Worm (Caenorhabditis elegans) whole organism, young adult: ENCODE data around the gene sre-40.

Source experiments
- B0336.3 ChIP-seq: fragments of 200-800 bp; sonication (Bioruptor generic); IDR thresholded peaks from 2 replicates; pipeline ENCODE4 v1.3.6; 2022; ENCODE audit warnings: missing genetic modification characterization, missing compliant biosample characterization
- F22D6.2 ChIP-seq: sonication (generic microtip); optimal IDR thresholded peaks from 2 replicates; lab custom pipeline; 2016; ENCODE audit warnings: mild to moderate bottlenecking, missing genetic modification characterization, missing compliant biosample characterization
- F23B12.7 ChIP-seq: sonication (generic microtip); optimal IDR thresholded peaks from 2 replicates; lab custom pipeline; 2017; ENCODE audit warnings: missing genetic modification characterization, mild to moderate bottlenecking, missing compliant biosample characterization, antibody characterized with exemption, moderate library complexity; ENCODE audit not compliant: insufficient read depth
- F39B2.1 ChIP-seq: fragments of 200-800 bp; sonication (Bioruptor generic); IDR thresholded peaks from 2 replicates; pipeline ENCODE4 v1.3.6; 2022; ENCODE audit warnings: missing genetic modification reagents, missing genetic modification characterization, missing compliant biosample characterization
- F49E8.2 ChIP-seq: sonication (generic microtip); optimal IDR thresholded peaks from 3 replicates; lab custom pipeline; 2017; ENCODE audit warnings: missing genetic modification characterization, mild to moderate bottlenecking, missing compliant biosample characterization, antibody characterized with exemption, moderate library complexity; ENCODE audit not compliant: insufficient read depth
- Y53F4B.3 ChIP-seq: fragments of 200-800 bp; sonication (Bioruptor generic); IDR thresholded peaks from 2 replicates; pipeline ENCODE4 v1.3.6; 2022; ENCODE audit warnings: missing genetic modification reagents, missing genetic modification characterization, missing compliant biosample characterization
- Y53G8AR.9 ChIP-seq: fragments of 200-800 bp; sonication (Bioruptor generic); conservative IDR thresholded peaks from 2 replicates; pipeline ENCODE4 v1.3.6; 2022; ENCODE audit warnings: missing genetic modification reagents, missing genetic modification characterization, missing compliant biosample characterization
- Y56A3A.18 ChIP-seq: fragments of 200-800 bp; sonication (Bioruptor generic); IDR thresholded peaks from 2 replicates; pipeline ENCODE4 v1.3.6; 2022; ENCODE audit warnings: missing genetic modification reagents, missing genetic modification characterization, missing compliant biosample characterization
- aptf-3 ChIP-seq: fragments of 200-800 bp; sonication (Bioruptor generic); IDR thresholded peaks from 2 replicates; pipeline ENCODE4 v1.3.6; 2022; ENCODE audit warnings: missing genetic modification characterization, missing compliant biosample characterization
- athp-1 ChIP-seq: sonication (generic microtip); optimal IDR thresholded peaks from 2 replicates; lab custom pipeline; 2017; ENCODE audit warnings: mild to moderate bottlenecking, missing genetic modification characterization, missing compliant biosample characterization
- cebp-1 ChIP-seq, 2 experiments: fragments of 200-800 bp in 1 of 2; sonication (Bioruptor generic) in 1 of 2; sonication (generic microtip) in 1 of 2; IDR thresholded peaks in 1 of 2; optimal IDR thresholded peaks in 1 of 2; 2 replicates each; pipeline versions ENCODE4 v1.3.6 to Lab custom; 2017 to 2022; ENCODE audit warnings: missing compliant biosample characterization in 2 of 2, missing genetic modification characterization in 2 of 2, mild to moderate bottlenecking in 1 of 2, missing genetic modification reagents in 1 of 2, moderate library complexity in 1 of 2
- ceh-27 ChIP-seq: fragments of 200-800 bp; sonication (Bioruptor generic); optimal IDR thresholded peaks from 2 replicates; lab custom pipeline; 2018; ENCODE audit warnings: mild to moderate bottlenecking, missing genetic modification characterization, moderate library complexity, missing compliant biosample characterization
- ceh-79 ChIP-seq: sonication (generic microtip); optimal IDR thresholded peaks from 2 replicates; lab custom pipeline; 2017; ENCODE audit warnings: mild to moderate bottlenecking, missing genetic modification characterization, missing compliant biosample characterization
- ceh-91 ChIP-seq: fragments of 200-800 bp; sonication (Bioruptor generic); IDR thresholded peaks from 2 replicates; pipeline ENCODE4 v1.3.6; 2022; ENCODE audit warnings: missing genetic modification reagents, missing genetic modification characterization, missing compliant biosample characterization
- dox-1 ChIP-seq: fragments of 200-800 bp; sonication (Bioruptor generic); IDR thresholded peaks from 2 replicates; pipeline ENCODE4 v1.3.6; 2022; ENCODE audit warnings: missing genetic modification reagents, missing genetic modification characterization, missing compliant biosample characterization
- dpl-1 ChIP-seq: fragments of 150-350 bp; optimal IDR thresholded peaks from 2 replicates; lab custom pipeline; 2014; ENCODE audit warnings: missing biosample characterization, missing genetic modification reagents, missing genetic modification characterization
- egrh-3 ChIP-seq: fragments of 200-800 bp; sonication (Bioruptor generic); IDR thresholded peaks from 2 replicates; pipeline ENCODE4 v1.3.6; 2022; ENCODE audit warnings: missing genetic modification reagents, missing genetic modification characterization, missing compliant biosample characterization
- hrde-1 ChIP-seq: sonication (generic microtip); optimal IDR thresholded peaks from 2 replicates; lab custom pipeline; 2016; ENCODE audit warnings: missing genetic modification characterization, mild to moderate bottlenecking, missing compliant biosample characterization, moderate library complexity, missing genotype, missing genetic modification reagents, borderline replicate concordance
- hsf-1 ChIP-seq: fragments of 200-800 bp; sonication (Bioruptor generic); IDR thresholded peaks from 2 replicates; pipeline ENCODE4 v1.3.6; 2022; ENCODE audit warnings: missing genetic modification reagents, missing genetic modification characterization, missing compliant biosample characterization
- let-526 ChIP-seq: fragments of 200-800 bp; sonication (Bioruptor generic); IDR thresholded peaks from 2 replicates; pipeline ENCODE4 v1.3.6; 2022; ENCODE audit warnings: missing genetic modification reagents, missing genetic modification characterization, missing compliant biosample characterization
- let-607 ChIP-seq, 2 experiments: fragments of 200-800 bp in 1 of 2; sonication (Bioruptor generic) in 1 of 2; sonication (generic microtip) in 1 of 2; optimal IDR thresholded peaks; 2 replicates each; lab custom pipeline; 2016 to 2018; ENCODE audit warnings: mild to moderate bottlenecking in 2 of 2, missing compliant biosample characterization in 2 of 2, missing genetic modification characterization in 2 of 2, moderate library complexity in 2 of 2, missing genotype in 1 of 2
- lin-35 ChIP-seq, 3 experiments: fragments of 150-350 bp in 2 of 3; sonication (generic microtip) in 1 of 3; optimal IDR thresholded peaks; 2 replicates each; lab custom pipeline; 2014 to 2018; ENCODE audit warnings: missing biosample characterization in 3 of 3, missing genetic modification characterization in 3 of 3, missing genetic modification reagents in 3 of 3
- lin-54 ChIP-seq: fragments of 200-800 bp; sonication (Bioruptor generic); optimal IDR thresholded peaks from 2 replicates; lab custom pipeline; 2018; ENCODE audit warnings: mild to moderate bottlenecking, missing genetic modification characterization, missing compliant biosample characterization
- lsl-1 ChIP-seq: fragments of 200-800 bp; sonication (Bioruptor generic); optimal IDR thresholded peaks from 2 replicates; lab custom pipeline; 2018; ENCODE audit warnings: mild to moderate bottlenecking, missing genetic modification characterization, moderate library complexity, missing compliant biosample characterization
- madf-6 ChIP-seq: fragments of 200-800 bp; sonication (Bioruptor generic); IDR thresholded peaks from 2 replicates; pipeline ENCODE4 v1.3.6; 2022; ENCODE audit warnings: missing genetic modification reagents, missing genetic modification characterization, missing compliant biosample characterization
- mcd-1 ChIP-seq: fragments of 200-800 bp; sonication (Bioruptor generic); IDR thresholded peaks from 2 replicates; pipeline ENCODE4 v1.3.6; 2022; ENCODE audit warnings: missing genetic modification reagents, missing genetic modification characterization, missing compliant biosample characterization
- nfya-2 ChIP-seq: fragments of 200-800 bp; sonication (Bioruptor generic); IDR thresholded peaks from 2 replicates; pipeline ENCODE4 v1.3.6; 2022; ENCODE audit warnings: missing genetic modification reagents, missing genetic modification characterization, missing compliant biosample characterization
- nhr-179 ChIP-seq: sonication (generic microtip); optimal IDR thresholded peaks from 2 replicates; lab custom pipeline; 2016; ENCODE audit warnings: mild to moderate bottlenecking, missing genetic modification characterization, missing compliant biosample characterization
- nhr-27 ChIP-seq: fragments of 200-800 bp; sonication (Bioruptor generic); optimal IDR thresholded peaks from 2 replicates; lab custom pipeline; 2018; ENCODE audit warnings: mild to moderate bottlenecking, missing genetic modification characterization, moderate library complexity, missing compliant biosample characterization
- nhr-80 ChIP-seq: sonication (generic microtip); optimal IDR thresholded peaks from 2 replicates; lab custom pipeline; 2016; ENCODE audit warnings: missing genetic modification characterization, missing compliant biosample characterization
- pbrm-1 ChIP-seq: fragments of 200-800 bp; sonication (Bioruptor generic); IDR thresholded peaks from 2 replicates; pipeline ENCODE4 v1.3.6; 2022; ENCODE audit warnings: missing genetic modification reagents, missing genetic modification characterization, missing compliant biosample characterization
- pha-4 ChIP-seq: fragments of 150-350 bp; sonication (generic microtip); optimal IDR thresholded peaks from 2 replicates; lab custom pipeline; 2014; ENCODE audit warnings: missing biosample characterization, missing genetic modification reagents, missing genetic modification characterization
- rcor-1 ChIP-seq: fragments of 200-800 bp; sonication (Bioruptor generic); IDR thresholded peaks from 2 replicates; pipeline ENCODE4 v1.3.6; 2022; ENCODE audit warnings: missing genetic modification reagents, missing genetic modification characterization, missing compliant biosample characterization
- snpc-1.1 ChIP-seq: sonication (generic microtip); optimal IDR thresholded peaks from 2 replicates; lab custom pipeline; 2017; ENCODE audit warnings: missing genetic modification characterization, mild to moderate bottlenecking, missing compliant biosample characterization, antibody characterized with exemption, moderate library complexity, missing genotype, missing genetic modification reagents; ENCODE audit not compliant: insufficient read depth
- snpc-4 ChIP-seq, 5 experiments: fragments of 150-350 bp in 1 of 5; sonication (generic microtip) in 4 of 5; optimal IDR thresholded peaks; 2 replicates each; lab custom pipeline; 2014 to 2018; ENCODE audit warnings: missing genetic modification characterization in 5 of 5, missing biosample characterization in 3 of 5, antibody characterized with exemption in 2 of 5, mild to moderate bottlenecking in 2 of 5, missing compliant biosample characterization in 2 of 5, missing genotype in 2 of 5, moderate library complexity in 2 of 5, missing genetic modification reagents in 1 of 5
- somi-1 ChIP-seq: fragments of 200-800 bp; sonication (Bioruptor generic); optimal IDR thresholded peaks from 2 replicates; lab custom pipeline; 2018; ENCODE audit warnings: mild to moderate bottlenecking, missing genetic modification characterization, missing compliant biosample characterization
- sptf-2 ChIP-seq: fragments of 200-800 bp; sonication (Bioruptor generic); optimal IDR thresholded peaks from 2 replicates; lab custom pipeline; 2018; ENCODE audit warnings: mild to moderate bottlenecking, missing genetic modification characterization, missing compliant biosample characterization
- tbp1 ChIP-seq: fragments of 200-800 bp; sonication (Bioruptor generic); optimal IDR thresholded peaks from 2 replicates; lab custom pipeline; 2018; ENCODE audit warnings: mild to moderate bottlenecking, missing genetic modification characterization, missing compliant biosample characterization
- tbx-9 ChIP-seq: sonication (generic microtip); optimal IDR thresholded peaks from 2 replicates; lab custom pipeline; 2016; ENCODE audit warnings: borderline replicate concordance, missing genetic modification characterization, inconsistent platforms, missing compliant biosample characterization
- xnd-1 ChIP-seq: sonication (generic microtip); optimal IDR thresholded peaks from 2 replicates; lab custom pipeline; 2016; ENCODE audit warnings: missing genotype, missing genetic modification reagents, missing genetic modification characterization, missing compliant biosample characterization
- zfh-2 ChIP-seq: fragments of 200-800 bp; sonication (Bioruptor generic); conservative IDR thresholded peaks from 2 replicates; pipeline ENCODE4 v1.3.6; 2022; ENCODE audit warnings: missing genetic modification reagents, missing genetic modification characterization, missing compliant biosample characterization
- zim-3 ChIP-seq: sonication (generic microtip); optimal IDR thresholded peaks from 2 replicates; lab custom pipeline; 2017; ENCODE audit warnings: mild to moderate bottlenecking, missing genetic modification characterization, moderate library complexity, missing compliant biosample characterization
- ztf-6 ChIP-seq: fragments of 200-800 bp; sonication (Bioruptor generic); IDR thresholded peaks from 2 replicates; pipeline ENCODE4 v1.3.6; 2022; ENCODE audit warnings: missing genetic modification reagents, missing genetic modification characterization, missing compliant biosample characterization

Gene sre-40

DNA sequence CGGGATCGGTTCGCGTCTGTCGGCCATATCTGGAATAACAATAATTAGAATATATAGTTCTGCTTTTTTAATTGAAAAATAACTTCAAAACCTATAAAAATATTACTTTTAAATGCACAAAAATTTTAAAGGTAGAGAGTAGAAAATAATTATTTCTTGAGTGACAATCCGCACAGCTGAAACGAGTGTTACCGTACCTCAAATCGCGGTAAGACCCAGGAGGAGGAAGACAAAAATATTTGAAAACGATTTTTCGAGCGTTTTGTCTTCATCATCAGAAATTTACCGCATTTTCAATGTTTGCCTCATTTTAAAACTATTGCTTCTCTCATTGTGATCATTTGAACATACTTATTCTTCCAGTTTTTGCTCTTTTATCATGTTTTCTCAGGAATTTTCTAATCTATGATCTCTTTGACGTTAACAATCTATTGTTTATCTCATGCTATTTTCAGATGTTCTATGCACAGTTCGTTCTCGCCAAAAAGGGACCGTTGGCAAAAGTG lies 14.7 kb upstream of the sre-40 start, which contains the start of the genes rpn-5 and scc-1 (continued):
- TF ChIP-seq snpc-1.1 = peak; percentile 2
- TF ChIP-seq nfya-2 (GFP tag; lab: Robert Waterston, UW) = no peak
- no peak for TF ChIP-seq Y56A3A.18 (GFP tag; lab: Robert Waterston, UW)
- peak; percentile 54 for TF ChIP-seq pha-4 (tag; lab: Kevin White, UChicago)
- no peak for TF ChIP-seq F22D6.2 (tag; lab: Kevin White, UChicago)
- TF ChIP-seq ceh-79 (tag; lab: Kevin White, UChicago) = no peak
- TF ChIP-seq rcor-1 (GFP tag; lab: Robert Waterston, UW) = 0 out of 2 replicates have a peak, but pooled peaks have one; percentile 7
- TF ChIP-seq ztf-6 = no peak
- TF ChIP-seq somi-1 (GFP tag; lab: Kevin White, UChicago) = no peak
- no peak for TF ChIP-seq let-526 (GFP tag; lab: Robert Waterston, UW)
- peak in 1 of 3 experiments; percentile 80 for TF ChIP-seq lin-35 (GFP tag; optimal IDR thresholded peaks at IDR 0.05; lab: Kevin White, UChicago)
- TF ChIP-seq ceh-27 (GFP tag; lab: Kevin White, UChicago) = no peak
- TF ChIP-seq F23B12.7 (tag; lab: Kevin White, UChicago) = peak; percentile 72
- TF ChIP-seq egrh-3 = no peak
- TF ChIP-seq zim-3 (tag; lab: Kevin White, UChicago) = no peak
- peak; percentile 46; the same call in 1 of the 2 replicates for TF ChIP-seq mcd-1 (GFP tag; lab: Robert Waterston, UW)
- no peak for TF ChIP-seq Y53F4B.3 (GFP tag; lab: Robert Waterston, UW)
- no peak for TF ChIP-seq B0336.3 (GFP tag; lab: Robert Waterston, UW)
- peak; percentile 79 for TF ChIP-seq lin-54
- no peak for TF ChIP-seq zfh-2 (GFP tag; lab: Robert Waterston, UW)
- no peak for TF ChIP-seq athp-1 (tag; lab: Kevin White, UChicago)
- TF ChIP-seq aptf-3 (GFP tag; lab: Robert Waterston, UW) = no peak
- TF ChIP-seq let-607 (tag; optimal IDR thresholded peaks at IDR 0.05; lab: Kevin White, UChicago) = peak in 1 of 2 experiments; percentile 4
- peak; percentile 29 for TF ChIP-seq snpc-4 (GFP tag; optimal IDR thresholded peaks at IDR 0.05; lab: Kevin White, UChicago)
- TF ChIP-seq snpc-4 (tag; optimal IDR thresholded peaks at IDR 0.05; lab: Kevin White, UChicago) = peak in 2 of 4 experiments; percentile 24 to 57
- TF ChIP-seq nhr-80 (tag; lab: Kevin White, UChicago) = no peak
- no peak for TF ChIP-seq cebp-1 (GFP tag; IDR thresholded peaks at IDR 0.05; lab: Robert Waterston, UW)
- peak; percentile 12 for TF ChIP-seq cebp-1 (tag; optimal IDR thresholded peaks at IDR 0.05; lab: Kevin White, UChicago)
- 0 out of 2 replicates have a peak, but pooled peaks have one; percentile 12 for TF ChIP-seq pbrm-1
- TF ChIP-seq dpl-1 = peak; percentile 22
- no peak for TF ChIP-seq tbx-9

DNA sequence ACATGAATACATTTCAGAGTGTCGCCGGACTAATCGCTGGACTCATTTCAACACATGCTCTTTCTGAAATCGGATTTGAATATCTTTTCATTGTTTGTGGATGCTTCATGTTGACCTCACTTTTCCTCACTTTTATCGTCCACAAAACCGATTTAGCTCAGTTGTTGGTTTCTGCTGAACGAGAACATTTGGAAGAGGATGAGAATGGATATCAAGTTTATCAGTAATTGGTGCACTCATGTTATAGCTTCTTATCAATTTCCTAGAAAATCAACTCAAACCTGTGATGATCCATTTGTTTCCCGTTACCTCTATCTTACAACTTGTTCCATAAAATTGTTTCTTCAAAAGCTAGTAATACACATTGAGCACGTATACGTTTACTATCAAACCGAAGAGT lies 12.5 kb upstream of the sre-40 start:
- TF ChIP-seq ceh-91 (GFP tag; lab: Robert Waterston, UW) (no peak), lsl-1 (GFP tag; lab: Kevin White, UChicago) (no peak), Y56A3A.18 (GFP tag; lab: Robert Waterston, UW) (no peak), nhr-27 (tag; lab: Kevin White, UChicago) (peak; percentile 56), hrde-1 (tag; lab: Kevin White, UChicago) (peak; percentile 86), F49E8.2 (tag; lab: Kevin White, UChicago) (peak; percentile 56), snpc-4 (GFP tag; optimal IDR thresholded peaks at IDR 0.05; lab: Kevin White, UChicago) (no peak), snpc-4 (tag; optimal IDR thresholded peaks at IDR 0.05; lab: Kevin White, UChicago) (peak in 1 of 4 experiments; percentile 45), pbrm-1 (0 out of 2 replicates have a peak, but pooled peaks have one; percentile 22), madf-6 (peak; percentile 69), athp-1 (tag; lab: Kevin White, UChicago) (peak; percentile 40), zim-3 (tag; lab: Kevin White, UChicago) (no peak), rcor-1 (GFP tag; lab: Robert Waterston, UW) (0 out of 2 replicates have a peak, but pooled peaks have one; percentile 28), hsf-1 (GFP tag; lab: Robert Waterston, UW) (0 out of 2 replicates have a peak, but pooled peaks have one; percentile 53), Y53G8AR.9 (GFP tag; lab: Robert Waterston, UW) (0 out of 2 replicates have a peak, but pooled peaks have one; percentile 61), dox-1 (GFP tag; lab: Robert Waterston, UW) (no peak), xnd-1 (tag; lab: Kevin White, UChicago) (peak; percentile 52), ceh-79 (tag; lab: Kevin White, UChicago) (no peak), sptf-2 (GFP tag; lab: Kevin White, UChicago) (no peak), pha-4 (tag; lab: Kevin White, UChicago) (no peak), B0336.3 (GFP tag; lab: Robert Waterston, UW) (peak; percentile 65), F39B2.1 (peak; percentile 51; the same call in 1 of the 2 replicates), tbp1 (GFP tag; lab: Kevin White, UChicago) (peak; percentile 8), nhr-179 (tag; lab: Kevin White, UChicago) (no peak), mcd-1 (GFP tag; lab: Robert Waterston, UW) (no peak)
